Fruit fly (Drosophila melanogaster): Measurements from ENCODE around the gene CG14053.

The CG14053 gene

dm6 chrX:2172420-2172827 lies 21.3 kb downstream of the CG14053 start, which contains the start of gene ND-B14.5A (continued):
- TF ChIP-seq nmo (GFP tag; optimal IDR thresholded peaks at IDR 0.05) (peak; percentile 17), grau (tag; optimal IDR thresholded peaks at IDR 0.05) (peak; percentile 7), zen (tag; optimal IDR thresholded peaks at IDR 0.05) (peak; percentile 10), MESR4 (GFP tag; optimal IDR thresholded peaks at IDR 0.05) (peak; percentile 58), onecut (GFP tag; IDR thresholded peaks at IDR 0.05) (peak; percentile 49), Sry-δ (GFP tag; optimal IDR thresholded peaks at IDR 0.05) (peak; percentile 77), HLH54F (GFP tag; optimal IDR thresholded peaks at IDR 0.05) (peak; percentile 2), CG10959 (GFP tag; IDR thresholded peaks at IDR 0.05) (no peak), HHEX (GFP tag; optimal IDR thresholded peaks at IDR 0.05) (no peak), tna (GFP tag; IDR thresholded peaks at IDR 0.05; ENCODE audit: partially characterized antibody) (peak; percentile 98), CG8290 (GFP tag; optimal IDR thresholded peaks at IDR 0.05) (no peak), CG8290 (tag; optimal IDR thresholded peaks at IDR 0.05) (peak in 1 of 2 experiments; percentile 27), sna (GFP tag; IDR thresholded peaks at IDR 0.05; ENCODE audit: partially characterized antibody) (peak; percentile 93), inv (GFP tag; IDR thresholded peaks at IDR 0.05; ENCODE audit: partially characterized antibody) (peak; percentile 86), grn (GFP tag; optimal IDR thresholded peaks at IDR 0.05) (no peak), CG3281 (GFP tag; optimal IDR thresholded peaks at IDR 0.05) (no peak), Hr51 (GFP tag; optimal IDR thresholded peaks at IDR 0.05) (no peak), CG34224 (GFP tag; IDR thresholded peaks at IDR 0.05; ENCODE audit: partially characterized antibody) (peak; percentile 99), crp (GFP tag; optimal IDR thresholded peaks at IDR 0.05) (peak in 1 of 2 experiments; percentile 64), vvl (GFP tag; IDR thresholded peaks at IDR 0.05) (peak; percentile 22; the same call in 1 of the 2 replicates), knrl (GFP tag; IDR thresholded peaks at IDR 0.05; ENCODE audit: partially characterized antibody) (peak; percentile 80), CG13287 (GFP tag; IDR thresholded peaks at IDR 0.05; ENCODE audit: partially characterized antibody) (peak; percentile 97), ci (GFP tag; IDR thresholded peaks at IDR 0.05) (peak; percentile 29; the same call in 1 of the 3 replicates), trem (tag; optimal IDR thresholded peaks at IDR 0.05) (peak; percentile 59), zen2 (GFP tag; IDR thresholded peaks at IDR 0.05; ENCODE audit: partially characterized antibody) (peak; percentile 94), stwl (tag; optimal IDR thresholded peaks at IDR 0.05) (peak; percentile 74), CG17186 (GFP tag; optimal IDR thresholded peaks at IDR 0.05) (peak; percentile 9), Rfx (GFP tag; IDR thresholded peaks at IDR 0.05) (peak; percentile 48; the same call in 1 of the 2 replicates), Vsx1 (GFP tag; optimal IDR thresholded peaks at IDR 0.05) (no peak), lilli (GFP tag; optimal IDR thresholded peaks at IDR 0.05) (no peak), Dref (GFP tag; IDR thresholded peaks at IDR 0.05) (peak; percentile 97), HLH4C (GFP tag; IDR thresholded peaks at IDR 0.05; ENCODE audit: partially characterized antibody) (peak; percentile 98), CG4328 (GFP tag; optimal IDR thresholded peaks at IDR 0.05) (no peak), Hmr (GFP tag; optimal IDR thresholded peaks at IDR 0.05) (peak; percentile 7), Dll (GFP tag; IDR thresholded peaks at IDR 0.05; ENCODE audit: partially characterized antibody) (peak; percentile 92), Bgb (GFP tag; IDR thresholded peaks at IDR 0.05; ENCODE audit: partially characterized antibody) (peak; percentile 96), row (GFP tag; IDR thresholded peaks at IDR 0.05) (peak; percentile 23; the same call in 1 of the 3 replicates), CG7963 (GFP tag; IDR thresholded peaks at IDR 0.05; ENCODE audit: partially characterized antibody) (peak; percentile 95), CG4617 (GFP tag; optimal IDR thresholded peaks at IDR 0.05; ENCODE audit: borderline replicate concordance) (peak; percentile 61), ttk (GFP tag; IDR thresholded peaks at IDR 0.05) (no peak), CG14710 (tag; optimal IDR thresholded peaks at IDR 0.05) (peak; percentile 43), vnd (GFP tag; IDR thresholded peaks at IDR 0.05; ENCODE audit: partially characterized antibody) (peak; percentile 92)
